Fruit fly (Drosophila melanogaster): Measurements from ENCODE around the gene CG12684.

The CG12684 gene

dm6 chrX:4616865-4617669, 45.3 kb upstream of the CG12684 start, which contains the start of gene peb (continued):
- TF ChIP-seq ewg (GFP tag; optimal IDR thresholded peaks at IDR 0.05) (no peak), CG4404 (GFP tag; IDR thresholded peaks at IDR 0.05) (peak; percentile 84), CG6683 (GFP tag; optimal IDR thresholded peaks at IDR 0.05) (no peak), CG9876 (GFP tag; optimal IDR thresholded peaks at IDR 0.05) (no peak), Mes4 (GFP tag; optimal IDR thresholded peaks at IDR 0.05) (peak; percentile 45), wek (GFP tag; optimal IDR thresholded peaks at IDR 0.05) (no peak), dm (GFP tag; optimal IDR thresholded peaks at IDR 0.05) (no peak), wor (GFP tag; IDR thresholded peaks at IDR 0.05) (0 out of 2 replicates have a peak, but pooled peaks have one; percentile 19), kni (GFP tag; optimal IDR thresholded peaks at IDR 0.05) (no peak), Hr39 (optimal IDR thresholded peaks at IDR 0.05) (no peak), Taf1 (GFP tag; IDR thresholded peaks at IDR 0.05) (no peak), CG10959 (GFP tag; IDR thresholded peaks at IDR 0.05) (peak; percentile 54), CG3726 (GFP tag; IDR thresholded peaks at IDR 0.05) (no peak), CG14050 (GFP tag; IDR thresholded peaks at IDR 0.05) (no peak), CG34224 (GFP tag; IDR thresholded peaks at IDR 0.05; ENCODE audit: partially characterized antibody) (peak; percentile 49; the same call in 1 of the 3 replicates), CG11723 (GFP tag; optimal IDR thresholded peaks at IDR 0.05) (peak; percentile 11), Ets97D (GFP tag; optimal IDR thresholded peaks at IDR 0.05) (peak; percentile 34), CG3407 (GFP tag; optimal IDR thresholded peaks at IDR 0.05) (no peak), CkIIα-i1 (GFP tag; IDR thresholded peaks at IDR 0.05) (no peak), Ada2b (GFP tag; IDR thresholded peaks at IDR 0.05) (no peak), tna (GFP tag; IDR thresholded peaks at IDR 0.05; ENCODE audit: partially characterized antibody) (no peak), D19A (tag; optimal IDR thresholded peaks at IDR 0.05) (peak; percentile 18), mirr (GFP tag; optimal IDR thresholded peaks at IDR 0.05) (no peak), CG18476 (GFP tag; optimal IDR thresholded peaks at IDR 0.05) (no peak), CG10209 (GFP tag; optimal IDR thresholded peaks at IDR 0.05) (peak; percentile 33), CG12104 (GFP tag; optimal IDR thresholded peaks at IDR 0.05) (no peak), Hr51 (GFP tag; optimal IDR thresholded peaks at IDR 0.05) (peak in 1 of 2 experiments; percentile 24), otp (GFP tag; IDR thresholded peaks at IDR 0.05) (no peak), CG7271 (tag; optimal IDR thresholded peaks at IDR 0.05) (no peak), CG18764 (GFP tag; optimal IDR thresholded peaks at IDR 0.05) (no peak), usp (GFP tag; optimal IDR thresholded peaks at IDR 0.05) (no peak), CG3847 (GFP tag; IDR thresholded peaks at IDR 0.05) (no peak), pzg (GFP tag; optimal IDR thresholded peaks at IDR 0.05) (no peak), Kr (GFP tag; optimal IDR thresholded peaks at IDR 0.05) (peak; percentile 35), chinmo (GFP tag; IDR thresholded peaks at IDR 0.05; ENCODE audit: partially characterized antibody) (peak; percentile 58; the same call in 1 of the 4 replicates), H2.0 (GFP tag; IDR thresholded peaks at IDR 0.05) (no peak), CG30403 (GFP tag; optimal IDR thresholded peaks at IDR 0.05) (peak; percentile 62), Dad (GFP tag; optimal IDR thresholded peaks at IDR 0.05) (peak; percentile 21), CG18011 (GFP tag; optimal IDR thresholded peaks at IDR 0.05) (no peak), run (tag; optimal IDR thresholded peaks at IDR 0.05) (no peak), CG17359 (tag; optimal IDR thresholded peaks at IDR 0.05) (no peak), sc (optimal IDR thresholded peaks at IDR 0.05) (no peak), sc (GFP tag; optimal IDR thresholded peaks at IDR 0.05) (peak; percentile 34)

All from whole organism, embryonic.